Worm (Caenorhabditis elegans): Measurements from ENCODE around the gene daf-2.
"Not testable (repeated sequence)": the region's sequence is repeated elsewhere in the genome, so short reads cannot be mapped to it uniquely, and the experiment has no call there.

DNA sequence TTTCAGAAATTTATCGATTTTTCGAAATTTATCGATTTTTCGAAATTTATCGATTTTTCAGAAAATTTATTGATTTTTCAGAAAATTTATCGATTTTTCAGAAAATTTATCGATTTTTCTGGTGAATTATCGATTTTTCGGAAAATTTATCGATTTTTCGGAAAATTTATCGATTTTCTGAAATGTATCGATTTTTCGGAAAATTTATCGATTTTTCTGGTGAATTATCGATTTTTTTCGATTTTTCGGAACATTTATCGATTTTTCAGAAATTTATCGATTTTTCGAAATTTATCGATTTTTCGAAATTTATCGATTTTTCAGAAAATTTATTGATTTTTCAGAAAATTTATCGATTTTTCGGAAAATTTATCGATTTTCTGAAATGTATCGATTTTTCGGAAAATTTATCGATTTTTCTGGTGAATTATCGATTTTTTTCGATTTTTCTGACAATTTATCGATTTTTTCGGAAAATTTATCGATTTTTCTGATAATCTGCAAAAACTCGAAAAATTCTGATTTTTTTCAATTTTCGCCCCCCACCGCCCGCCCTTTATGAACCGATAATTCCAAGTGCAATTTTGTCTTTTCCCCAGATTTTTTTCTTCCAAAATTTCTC is 79.8 kb downstream of the daf-2 start:
- TF ChIP-seq fkh-10 (GFP tag; optimal IDR thresholded peaks at IDR 0.05); nhr-12 (tag; optimal IDR thresholded peaks at IDR 0.05); snpc-4 (tag; optimal IDR thresholded peaks at IDR 0.05); ZK546.5 (tag; optimal IDR thresholded peaks at IDR 0.05); zag-1 (tag; optimal IDR thresholded peaks at IDR 0.05); sea-2 (GFP tag; optimal IDR thresholded peaks at IDR 0.05); ztf-4 (tag; optimal IDR thresholded peaks at IDR 0.05); nhr-11 (tag; optimal IDR thresholded peaks at IDR 0.05); nhr-237 (tag; optimal IDR thresholded peaks at IDR 0.05): not testable (repeated sequence)

All from whole organism, L3 larva.